Worm (Caenorhabditis elegans): ENCODE results near the gene F19B6.10.
A peak's percentile ranks its signal among the peaks of the same experiment; 100 is the strongest.
"Not testable (repeated sequence)": the region's sequence is repeated elsewhere in the genome, so short reads cannot be mapped to it uniquely, and the experiment has no call there.

The F19B6.10 gene

DNA sequence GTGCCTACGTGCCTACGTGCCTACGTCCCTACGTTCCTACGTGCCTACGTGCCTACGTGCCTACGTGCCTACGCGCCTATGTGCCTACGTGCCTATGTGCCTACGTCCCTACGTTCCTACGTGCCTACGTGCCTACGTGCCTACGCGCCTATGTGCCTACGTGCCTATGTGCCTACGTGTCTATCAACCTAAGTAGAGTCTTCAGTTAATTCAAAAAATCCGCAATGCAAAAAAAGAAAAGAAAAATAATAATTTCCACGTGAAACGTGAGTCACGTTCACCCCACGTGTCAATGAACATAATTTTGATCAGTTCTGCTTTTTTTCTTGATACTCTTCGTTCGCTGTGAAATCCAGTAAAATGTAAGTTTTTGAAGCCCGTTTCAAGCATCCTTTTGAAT lies 10.1 kb upstream of the F19B6.10 start, which contains the start of gene F19B6.3:
Gene F19B6.3, plus strand, starts transcription at position 301 of the 400 bp plus-strand sequence.
- TF ChIP-seq unc-39 (tag; optimal IDR thresholded peaks at IDR 0.05); M03D4.4 (tag; optimal IDR thresholded peaks at IDR 0.05); drap-1 (GFP tag; optimal IDR thresholded peaks at IDR 0.05): not testable (repeated sequence)

DNA sequence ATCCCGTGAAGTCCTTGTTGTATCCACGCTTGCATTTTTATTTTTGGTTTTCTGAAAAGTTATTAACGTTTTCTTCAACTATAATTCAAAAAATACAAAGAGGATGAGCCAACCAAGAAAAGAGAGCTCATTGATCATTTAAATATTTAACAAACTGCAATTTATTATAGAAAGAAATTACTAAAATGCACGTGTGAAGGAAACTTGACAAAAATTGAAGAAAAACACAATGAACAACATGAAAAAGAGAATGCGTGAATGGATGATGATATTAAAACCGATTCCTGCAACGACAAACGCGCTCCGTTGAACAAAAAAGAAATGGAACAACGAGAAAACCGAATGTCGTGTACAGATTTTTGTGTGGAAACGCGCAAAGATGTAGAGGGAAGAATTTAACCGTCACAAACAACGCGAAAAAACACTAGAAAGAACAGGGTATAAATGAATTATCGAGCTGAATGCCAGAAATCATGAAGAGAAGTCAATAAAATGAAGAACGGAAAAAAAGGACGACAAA lies 6.1 kb upstream of the F19B6.10 start, which contains the start of gene ufd-1:
Gene ufd-1, minus strand, starts transcription at position 51 of the 520 bp plus-strand sequence.
- peak; percentile 8 for TF ChIP-seq mep-1 (tag; optimal IDR thresholded peaks at IDR 0.05)
- no peak for TF ChIP-seq M03D4.4 (tag; optimal IDR thresholded peaks at IDR 0.05)
- TF ChIP-seq drap-1 (GFP tag; optimal IDR thresholded peaks at IDR 0.05): no peak
- no peak for TF ChIP-seq sptf-1 (tag; optimal IDR thresholded peaks at IDR 0.05)

DNA sequence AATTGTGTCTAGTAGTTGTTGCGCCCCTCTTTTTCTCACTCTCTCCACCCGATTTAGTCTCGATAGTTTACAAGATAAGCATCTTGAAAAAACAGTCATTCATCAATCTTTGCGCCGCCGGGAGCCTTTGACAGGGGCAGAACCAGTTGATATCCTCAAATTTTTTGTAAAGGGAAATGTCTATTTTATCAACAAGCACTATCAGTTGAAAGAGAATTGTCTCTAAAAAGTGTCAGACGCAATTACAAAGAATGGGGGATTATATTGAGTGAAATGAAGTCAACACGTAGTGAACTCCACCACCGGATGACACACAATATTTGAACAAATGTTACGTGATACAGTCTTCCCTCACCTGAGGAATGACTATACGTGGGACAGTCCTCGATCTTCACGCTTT lies 2.9 kb upstream of the F19B6.10 start:
- no peak for TF ChIP-seq lsy-2 (tag; optimal IDR thresholded peaks at IDR 0.05)
- TF ChIP-seq drap-1 (GFP tag; optimal IDR thresholded peaks at IDR 0.05): no peak
- no peak for TF ChIP-seq unc-39 (tag; optimal IDR thresholded peaks at IDR 0.05)

DNA sequence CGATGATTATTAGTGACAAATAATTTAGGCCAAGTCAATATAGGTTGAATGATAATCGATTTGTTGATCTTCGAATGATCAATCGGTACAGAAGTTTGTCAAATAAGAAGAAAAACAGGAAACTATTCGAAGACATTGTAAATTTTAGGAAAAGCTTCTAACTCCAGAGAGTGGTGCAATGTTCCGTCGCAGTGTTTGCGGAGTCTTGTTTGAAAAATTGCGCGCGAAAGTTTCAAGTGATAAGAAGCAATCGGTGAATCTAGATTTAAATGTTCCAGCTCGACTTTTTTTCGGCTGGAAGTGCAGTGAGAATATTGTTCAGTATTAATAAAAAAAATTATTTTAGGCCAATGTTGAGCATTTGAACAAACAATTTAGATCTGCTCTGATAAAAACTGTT lies 2.3 kb upstream of the F19B6.10 start:
- TF ChIP-seq M03D4.4 (tag; optimal IDR thresholded peaks at IDR 0.05) (no peak), zip-8 (tag; optimal IDR thresholded peaks at IDR 0.05) (no peak), mls-2 (tag; optimal IDR thresholded peaks at IDR 0.05) (no peak), snpc-4 (tag; optimal IDR thresholded peaks at IDR 0.05) (no peak), unc-39 (tag; optimal IDR thresholded peaks at IDR 0.05) (no peak), lin-32 (GFP tag; optimal IDR thresholded peaks at IDR 0.05) (no peak), bed-3 (GFP tag; optimal IDR thresholded peaks at IDR 0.05) (no peak), sem-2 (GFP tag; optimal IDR thresholded peaks at IDR 0.05) (no peak)

DNA sequence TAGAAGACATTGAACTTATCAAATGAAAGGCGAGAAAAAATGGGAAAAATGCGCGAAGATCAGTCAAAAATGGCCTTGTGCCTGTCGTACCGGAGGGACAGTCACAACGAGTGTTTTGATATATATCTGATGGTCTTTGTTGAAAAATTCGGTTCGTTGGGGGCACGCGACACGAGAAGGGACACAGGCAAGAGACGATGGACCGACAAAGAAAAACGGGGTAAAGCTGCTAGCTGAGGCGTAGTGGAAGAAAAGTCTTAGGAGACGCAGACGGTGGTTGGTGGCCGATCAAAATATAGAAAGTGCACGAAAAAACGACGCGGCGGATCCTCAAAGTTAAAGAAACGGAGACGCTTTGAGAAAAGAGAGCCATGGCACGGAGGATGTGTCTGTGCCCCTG lies 1.7 kb upstream of the F19B6.10 start:
- no peak for TF ChIP-seq blmp-1 (tag; optimal IDR thresholded peaks at IDR 0.05)
- no peak for TF ChIP-seq tbx-8 (GFP tag; optimal IDR thresholded peaks at IDR 0.05)
- no peak for TF ChIP-seq mep-1 (tag; optimal IDR thresholded peaks at IDR 0.05)
- no peak for TF ChIP-seq nhr-12 (tag; optimal IDR thresholded peaks at IDR 0.05)
- no peak for TF ChIP-seq M03D4.4 (tag; optimal IDR thresholded peaks at IDR 0.05)
- no peak for TF ChIP-seq lin-32 (GFP tag; optimal IDR thresholded peaks at IDR 0.05)
- no peak for TF ChIP-seq mab-5 (tag; optimal IDR thresholded peaks at IDR 0.05)
- no peak for TF ChIP-seq ceh-39 (tag; optimal IDR thresholded peaks at IDR 0.05)
- TF ChIP-seq sptf-1 (tag; optimal IDR thresholded peaks at IDR 0.05): no peak
- no peak for TF ChIP-seq ztf-11 (tag; optimal IDR thresholded peaks at IDR 0.05)
- no peak for TF ChIP-seq nhr-2 (tag; optimal IDR thresholded peaks at IDR 0.05)

DNA sequence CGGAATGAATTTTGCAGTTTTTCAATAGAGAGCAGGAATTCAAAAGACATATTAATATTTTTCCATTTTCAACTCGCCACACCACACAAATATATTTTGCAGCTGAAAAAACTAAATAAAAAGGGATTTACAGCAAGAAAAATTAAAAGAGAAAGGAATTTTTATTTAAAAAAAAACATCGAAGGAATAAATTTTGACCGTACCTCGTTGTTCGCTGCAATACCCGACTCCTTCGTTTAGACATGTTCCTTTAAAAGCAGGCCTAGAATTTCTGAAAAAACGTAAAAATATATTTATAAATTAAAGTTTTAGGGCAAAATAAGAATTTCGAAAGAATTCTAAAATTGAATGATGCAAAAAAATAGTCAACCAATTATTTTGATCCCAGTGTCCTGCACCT lies 1.2 kb upstream of the F19B6.10 start, which contains the start of gene F19B6.1:
Gene F19B6.1, minus strand, starts transcription at position 278 of the 400 bp plus-strand sequence.
- no peak for TF ChIP-seq unc-39 (tag; optimal IDR thresholded peaks at IDR 0.05)
- TF ChIP-seq hlh-1 (tag; optimal IDR thresholded peaks at IDR 0.05): no peak
- no peak for TF ChIP-seq lsy-2 (tag; optimal IDR thresholded peaks at IDR 0.05)
- TF ChIP-seq unc-62 (GFP tag; optimal IDR thresholded peaks at IDR 0.05): no peak
- TF ChIP-seq elt-3 (tag; optimal IDR thresholded peaks at IDR 0.05): no peak
- no peak for TF ChIP-seq lin-32 (GFP tag; optimal IDR thresholded peaks at IDR 0.05)
- TF ChIP-seq mls-2 (tag; optimal IDR thresholded peaks at IDR 0.05): no peak
- no peak for TF ChIP-seq bed-3 (GFP tag; optimal IDR thresholded peaks at IDR 0.05)
- TF ChIP-seq nhr-237 (tag; optimal IDR thresholded peaks at IDR 0.05): no peak
- TF ChIP-seq cnd-1 (tag; optimal IDR thresholded peaks at IDR 0.05): no peak

DNA sequence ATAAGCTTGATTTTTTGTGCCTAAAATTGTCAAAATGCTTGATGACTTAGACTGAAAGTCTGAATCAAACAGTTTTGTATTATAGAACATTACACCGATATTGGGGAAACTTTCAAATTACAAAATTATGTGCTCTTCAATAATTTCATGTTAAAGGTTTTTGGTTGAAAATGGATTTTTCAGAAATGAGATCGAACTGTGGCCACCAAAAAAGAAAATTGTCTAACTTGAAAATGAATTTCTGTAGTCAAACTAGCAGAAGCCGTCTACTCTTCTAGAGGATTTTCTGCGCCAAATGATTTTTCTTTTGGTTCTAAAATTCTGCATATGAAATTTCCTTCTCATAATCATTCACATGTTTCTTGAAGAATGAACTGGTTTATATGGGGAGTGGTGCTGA lies 3.9 kb downstream of the F19B6.10 start:
- TF ChIP-seq nhr-12 (tag; optimal IDR thresholded peaks at IDR 0.05) (no peak), elt-1 (tag; optimal IDR thresholded peaks at IDR 0.05; ENCODE audit: borderline replicate concordance, insufficient read depth) (no peak), lin-32 (GFP tag; optimal IDR thresholded peaks at IDR 0.05) (no peak), sptf-1 (tag; optimal IDR thresholded peaks at IDR 0.05) (no peak), snpc-4 (tag; optimal IDR thresholded peaks at IDR 0.05) (no peak), ceh-39 (tag; optimal IDR thresholded peaks at IDR 0.05) (no peak), ztf-11 (tag; optimal IDR thresholded peaks at IDR 0.05) (no peak), ces-1 (GFP tag; optimal IDR thresholded peaks at IDR 0.05) (no peak), lin-13 (tag; optimal IDR thresholded peaks at IDR 0.05) (no peak), ceh-43 (GFP tag; optimal IDR thresholded peaks at IDR 0.05) (no peak)
